Fruit fly (Drosophila melanogaster) whole organism, pupa: ENCODE data around the gene pont.

Experiments used
- CG10348 ChIP-seq: fragments of 200-800 bp; sonication (Bioruptor generic); IDR thresholded peaks from 2 replicates; pipeline ENCODE4 v1.3.6; 2022; ENCODE audit warnings: missing biosample characterization, missing genetic modification characterization
- CG12605 ChIP-seq: fragments of 200-800 bp; sonication (Bioruptor generic); IDR thresholded peaks from 2 replicates; pipeline ENCODE4 v1.3.6; 2022; ENCODE audit warnings: missing biosample characterization, missing genetic modification characterization
- CG13204 ChIP-seq: fragments of 200-800 bp; sonication (Bioruptor generic); optimal IDR thresholded peaks from 2 replicates; lab custom pipeline; 2018; ENCODE audit warnings: missing biosample characterization, mild to moderate bottlenecking, missing genetic modification characterization, moderate library complexity
- CG14655 ChIP-seq: fragments of 200-800 bp; sonication (Bioruptor generic); optimal IDR thresholded peaks from 3 replicates; lab custom pipeline; 2017; ENCODE audit warnings: mild to moderate bottlenecking, missing biosample characterization, missing genetic modification reagents, missing genetic modification characterization
- CG15710 ChIP-seq: fragments of 200-800 bp; sonication (Bioruptor generic); optimal IDR thresholded peaks from 2 replicates; lab custom pipeline; 2018; ENCODE audit warnings: missing biosample characterization, mild to moderate bottlenecking, missing genetic modification characterization, moderate library complexity
- CG17806 ChIP-seq: fragments of 200-800 bp; sonication (Bioruptor generic); optimal IDR thresholded peaks from 2 replicates; lab custom pipeline; 2018; ENCODE audit warnings: missing biosample characterization, mild to moderate bottlenecking, missing genetic modification characterization, moderate library complexity
- CG32121 ChIP-seq: fragments of 200-800 bp; sonication (Bioruptor generic); IDR thresholded peaks from 2 replicates; pipeline ENCODE4 v1.3.6; 2022; ENCODE audit warnings: missing biosample characterization, missing genetic modification characterization
- CG34367 ChIP-seq: fragments of 200-800 bp; sonication (Bioruptor generic); optimal IDR thresholded peaks from 2 replicates; lab custom pipeline; 2018; ENCODE audit warnings: missing biosample characterization, mild to moderate bottlenecking, missing genetic modification characterization
- CG4496 ChIP-seq: fragments of 200-800 bp; sonication (Bioruptor generic); IDR thresholded peaks from 3 replicates; pipeline ENCODE4 v1.3.6; 2022; ENCODE audit warnings: missing biosample characterization, missing genetic modification characterization
- CG8159 ChIP-seq: fragments of 200-800 bp; sonication (Bioruptor generic); optimal IDR thresholded peaks from 3 replicates; lab custom pipeline; 2018; ENCODE audit warnings: missing biosample characterization, mild to moderate bottlenecking, missing genetic modification characterization, moderate library complexity
- CG8301 ChIP-seq: fragments of 200-800 bp; sonication (Bioruptor generic); optimal IDR thresholded peaks from 2 replicates; lab custom pipeline; 2018; ENCODE audit warnings: missing biosample characterization, mild to moderate bottlenecking, missing genetic modification characterization
- CG9948 ChIP-seq: fragments of 200-800 bp; sonication (Bioruptor generic); optimal IDR thresholded peaks from 2 replicates; lab custom pipeline; 2018; ENCODE audit warnings: missing biosample characterization, mild to moderate bottlenecking, missing genetic modification characterization, moderate library complexity
- D1 ChIP-seq: fragments of 200-800 bp; sonication (Bioruptor generic); optimal IDR thresholded peaks from 2 replicates; lab custom pipeline; 2018; ENCODE audit warnings: missing biosample characterization, mild to moderate bottlenecking, missing genetic modification characterization, moderate library complexity
- EcR ChIP-seq: fragments of 200-800 bp; sonication (Bioruptor generic); optimal IDR thresholded peaks from 3 replicates; lab custom pipeline; 2019; ENCODE audit warnings: missing biosample characterization, missing genetic modification characterization, mild to moderate bottlenecking, moderate library complexity, missing genetic modification reagents
- Ets98B ChIP-seq: fragments of 200-800 bp; sonication (Bioruptor generic); IDR thresholded peaks from 2 replicates; pipeline ENCODE4 v1.3.6; 2022; ENCODE audit warnings: missing biosample characterization, missing genetic modification characterization
- Pif1A ChIP-seq: fragments of 200-800 bp; sonication (Bioruptor generic); optimal IDR thresholded peaks from 3 replicates; lab custom pipeline; 2016; ENCODE audit warnings: missing biosample characterization, missing genetic modification characterization
- Pif1B ChIP-seq: fragments of 200-800 bp; sonication (Bioruptor generic); optimal IDR thresholded peaks from 3 replicates; lab custom pipeline; 2016; ENCODE audit warnings: missing biosample characterization, missing genetic modification characterization
- Snoo ChIP-seq: fragments of 200-800 bp; sonication (Bioruptor generic); optimal IDR thresholded peaks from 3 replicates; lab custom pipeline; 2017; ENCODE audit warnings: missing biosample characterization, mild to moderate bottlenecking, missing genetic modification characterization, inconsistent platforms
- fd96Ca ChIP-seq: fragments of 200-800 bp; sonication (Bioruptor generic); IDR thresholded peaks from 3 replicates; pipeline ENCODE4 v1.3.6; 2022; ENCODE audit warnings: missing biosample characterization, missing genetic modification characterization
- gl ChIP-seq: fragments of 200-800 bp; sonication (Bioruptor generic); optimal IDR thresholded peaks from 2 replicates; lab custom pipeline; 2018; ENCODE audit warnings: missing biosample characterization, mild to moderate bottlenecking, missing genetic modification characterization
- rn ChIP-seq: fragments of 200-800 bp; sonication (Bioruptor generic); IDR thresholded peaks from 2 replicates; pipeline ENCODE4 v1.3.6; 2022; ENCODE audit warnings: missing biosample characterization, missing genetic modification characterization

pont gene

dm6 chr3R:10268865-10269442 lies 7.0 kb downstream of the pont start:
- TF ChIP-seq CG32121 (GFP tag; lab: Robert Waterston, UW) (peak; percentile 86), CG14655 (GFP tag; lab: Kevin White, UChicago) (peak; percentile 46), CG9948 (peak; percentile 17), CG8301 (tag; lab: Kevin White, UChicago) (peak; percentile 53), EcR (GFP tag; lab: Kevin White, UChicago) (no peak), Pif1A (peak; percentile 70), Snoo (tag; lab: Kevin White, UChicago) (peak; percentile 82), Ets98B (GFP tag; lab: Robert Waterston, UW) (peak; percentile 83), CG13204 (GFP tag; lab: Kevin White, UChicago) (no peak), CG34367 (tag; lab: Kevin White, UChicago) (peak; percentile 27), CG10348 (0 out of 2 replicates have a peak, but pooled peaks have one; percentile 27), CG12605 (GFP tag; lab: Robert Waterston, UW) (peak; percentile 72), CG8159 (tag; lab: Kevin White, UChicago) (peak; percentile 49), CG4496 (GFP tag; lab: Robert Waterston, UW) (peak; percentile 90), gl (no peak), Pif1B (peak; percentile 45), rn (peak; percentile 81), D1 (tag; lab: Kevin White, UChicago) (no peak), fd96Ca (peak; percentile 90), CG17806 (tag; lab: Kevin White, UChicago) (peak; percentile 66), CG15710 (peak; percentile 56)

- TF ChIP-seq CG13204 (GFP tag; lab: Kevin White, UChicago) (no peak), Snoo (tag; lab: Kevin White, UChicago) (no peak), CG17806 (tag; lab: Kevin White, UChicago) (peak; percentile 51), rn (no peak), fd96Ca (no peak), Pif1B (no peak), CG12605 (GFP tag; lab: Robert Waterston, UW) (no peak), CG14655 (GFP tag; lab: Kevin White, UChicago) (peak; percentile 34), CG15710 (peak; percentile 46), D1 (tag; lab: Kevin White, UChicago) (no peak), CG8159 (tag; lab: Kevin White, UChicago) (peak; percentile 56), CG8301 (tag; lab: Kevin White, UChicago) (no peak), Pif1A (peak; percentile 6), Ets98B (GFP tag; lab: Robert Waterston, UW) (no peak), CG34367 (tag; lab: Kevin White, UChicago) (peak; percentile 9), CG4496 (GFP tag; lab: Robert Waterston, UW) (peak; percentile 17; the same call in 1 of the 3 replicates), EcR (GFP tag; lab: Kevin White, UChicago) (no peak), gl (no peak), CG9948 (peak; percentile 23), CG32121 (GFP tag; lab: Robert Waterston, UW) (peak; percentile 9; the same call in 1 of the 2 replicates), CG10348 (no peak)
These were observed 8.1 kb downstream of the pont start for dm6 chr3R:10269921-10270431.

- peak; percentile 58; the same call in 1 of the 3 replicates for TF ChIP-seq fd96Ca
- TF ChIP-seq Pif1B, result no peak
- peak; percentile 19 for TF ChIP-seq CG8301 (tag; lab: Kevin White, UChicago)
- no peak for TF ChIP-seq Pif1A
- no peak for TF ChIP-seq CG17806 (tag; lab: Kevin White, UChicago)
- peak; percentile 46; the same call in 1 of the 2 replicates for TF ChIP-seq Ets98B (GFP tag; lab: Robert Waterston, UW)
- TF ChIP-seq CG10348, result no peak
- no peak for TF ChIP-seq CG13204 (GFP tag; lab: Kevin White, UChicago)
- no peak for TF ChIP-seq gl
- peak; percentile 74 for TF ChIP-seq CG32121 (GFP tag; lab: Robert Waterston, UW)
- TF ChIP-seq CG14655 (GFP tag; lab: Kevin White, UChicago), result no peak
- no peak for TF ChIP-seq CG34367 (tag; lab: Kevin White, UChicago)
- TF ChIP-seq Snoo (tag; lab: Kevin White, UChicago), result no peak
- TF ChIP-seq rn, result no peak
- no peak for TF ChIP-seq CG15710
- peak; percentile 63; the same call in 1 of the 3 replicates for TF ChIP-seq CG4496 (GFP tag; lab: Robert Waterston, UW)
- TF ChIP-seq D1 (tag; lab: Kevin White, UChicago), result no peak
- no peak for TF ChIP-seq EcR (GFP tag; lab: Kevin White, UChicago)
- no peak for TF ChIP-seq CG8159 (tag; lab: Kevin White, UChicago)
- no peak for TF ChIP-seq CG12605 (GFP tag; lab: Robert Waterston, UW)
- no peak for TF ChIP-seq CG9948
These were observed 10.8 kb downstream of the pont start for dm6 chr3R:10272695-10273094.

dm6 chr3R:10274306-10274705 lies 12.4 kb downstream of the pont start:
- TF ChIP-seq EcR (GFP tag; lab: Kevin White, UChicago) (no peak), CG34367 (tag; lab: Kevin White, UChicago) (no peak), Ets98B (GFP tag; lab: Robert Waterston, UW) (no peak), gl (no peak), fd96Ca (no peak), D1 (tag; lab: Kevin White, UChicago) (no peak), CG13204 (GFP tag; lab: Kevin White, UChicago) (no peak), CG17806 (tag; lab: Kevin White, UChicago) (no peak), CG9948 (no peak), CG12605 (GFP tag; lab: Robert Waterston, UW) (no peak), CG15710 (no peak), CG8301 (tag; lab: Kevin White, UChicago) (no peak), Pif1A (no peak), Pif1B (no peak)
- TF ChIP-seq, all 21 proteins: peak for 0

dm6 chr3R:10274829-10275228 lies 12.9 kb downstream of the pont start:
- TF ChIP-seq CG12605 (GFP tag; lab: Robert Waterston, UW) (no peak), CG4496 (GFP tag; lab: Robert Waterston, UW) (no peak), CG15710 (no peak), CG14655 (GFP tag; lab: Kevin White, UChicago) (no peak), CG13204 (GFP tag; lab: Kevin White, UChicago) (no peak), fd96Ca (no peak), CG34367 (tag; lab: Kevin White, UChicago) (no peak), gl (no peak), Pif1B (no peak)
